Worm (Caenorhabditis elegans) whole organism, young adult: ENCODE measurements around the gene B0252.11.

ENCODE experiments used
- ama-1 ChIP-seq, 3 experiments: fragments of 150-350 bp in 1 of 3; sonication (generic microtip) in 2 of 3; optimal IDR thresholded peaks; 2 replicates each; lab custom pipeline; 2014 to 2018; ENCODE audit warnings: missing biosample characterization in 2 of 3, missing genetic modification characterization in 2 of 3, missing genetic modification reagents in 2 of 3
- lin-54 ChIP-seq: fragments of 200-800 bp; sonication (Bioruptor generic); optimal IDR thresholded peaks from 2 replicates; lab custom pipeline; 2018; ENCODE audit warnings: mild to moderate bottlenecking, missing genetic modification characterization, missing compliant biosample characterization
- sptf-2 ChIP-seq: fragments of 200-800 bp; sonication (Bioruptor generic); optimal IDR thresholded peaks from 2 replicates; lab custom pipeline; 2018; ENCODE audit warnings: mild to moderate bottlenecking, missing genetic modification characterization, missing compliant biosample characterization

- TF ChIP-seq sptf-2 (GFP tag; lab: Kevin White, UChicago) = no peak
- no peak for TF ChIP-seq ama-1 (optimal IDR thresholded peaks at IDR 0.05; lab: Kevin White, UChicago)
- no peak for TF ChIP-seq ama-1 (GFP tag; optimal IDR thresholded peaks at IDR 0.05; lab: Kevin White, UChicago)
- TF ChIP-seq lin-54 (GFP tag; lab: Kevin White, UChicago) = no peak
Observed at ce11 chrII:6941520-6941919, 23.9 kb upstream of the B0252.11 start.
